Worm (Caenorhabditis elegans) whole organism, midembryonic: ENCODE measurements around the gene irld-33.

Experiments used
- cog-1 ChIP-seq: sonication (generic microtip); optimal IDR thresholded peaks from 2 replicates; lab custom pipeline; 2016; ENCODE audit warnings: missing genetic modification characterization, missing compliant biosample characterization
- klf-2 ChIP-seq: fragments of 200-800 bp; sonication (Bioruptor generic); conservative IDR thresholded peaks from 2 replicates; pipeline ENCODE4 v1.3.6; 2022; ENCODE audit warnings: missing genetic modification reagents, missing genetic modification characterization, missing compliant biosample characterization
- med-1 ChIP-seq: sonication (generic microtip); optimal IDR thresholded peaks from 2 replicates; lab custom pipeline; 2017; ENCODE audit warnings: missing genetic modification characterization, mild to moderate bottlenecking, missing compliant biosample characterization, antibody characterized with exemption, missing genetic modification reagents; ENCODE audit not compliant: insufficient read depth
- ztf-23 ChIP-seq: fragments of 200-800 bp; sonication (Bioruptor generic); IDR thresholded peaks from 2 replicates; pipeline ENCODE4 v1.3.6; 2022; ENCODE audit warnings: missing genetic modification reagents, missing genetic modification characterization, missing compliant biosample characterization

DNA sequence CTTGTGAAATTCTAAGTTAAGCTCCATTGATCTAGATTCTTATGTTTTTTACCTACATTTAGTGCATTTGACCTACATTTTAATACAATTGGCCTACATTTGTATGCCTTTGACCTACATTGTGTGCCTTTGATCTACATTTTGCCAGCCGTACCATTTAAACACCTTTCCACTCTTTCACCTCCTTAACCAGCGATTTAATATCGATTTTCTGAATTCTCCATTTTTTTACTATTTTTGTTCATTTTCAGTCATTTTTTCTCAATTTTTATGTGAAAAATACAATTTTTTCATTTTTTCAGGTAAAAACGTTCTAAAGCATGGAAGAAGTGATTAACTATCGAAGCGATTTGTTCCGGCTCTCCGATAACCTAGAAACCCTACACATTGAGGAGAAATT is 25.9 kb upstream of the irld-33 start, which contains the start of gene btb-7:
- TF ChIP-seq med-1 (GFP tag; lab: Kevin White, UChicago), result no peak
- no peak for TF ChIP-seq klf-2 (GFP tag; lab: Robert Waterston, UW)
- no peak for TF ChIP-seq cog-1 (tag; lab: Kevin White, UChicago)
- TF ChIP-seq ztf-23 (GFP tag; lab: Robert Waterston, UW), result no peak
